Worm (Caenorhabditis elegans) whole organism, early embryonic: ENCODE data around the gene F10A3.17.

ENCODE experiments used
- B0310.2 ChIP-seq: sonication (generic microtip); optimal IDR thresholded peaks from 2 replicates; lab custom pipeline; 2016; ENCODE audit warnings: mild to moderate bottlenecking, missing genetic modification characterization, missing compliant biosample characterization
- F13C5.2 ChIP-seq: sonication (generic microtip); optimal IDR thresholded peaks from 2 replicates; lab custom pipeline; 2017; ENCODE audit warnings: mild to moderate bottlenecking, missing genetic modification characterization, inconsistent platforms, missing compliant biosample characterization
- aly-1 ChIP-seq: sonication (generic microtip); optimal IDR thresholded peaks from 2 replicates; lab custom pipeline; 2016; ENCODE audit warnings: missing genetic modification characterization, missing compliant biosample characterization
- ama-1 ChIP-seq: fragments of 150-350 bp; optimal IDR thresholded peaks from 2 replicates; lab custom pipeline; 2014
- ceh-13 ChIP-seq: fragments of 200-800 bp; sonication (Bioruptor generic); optimal IDR thresholded peaks from 2 replicates; lab custom pipeline; 2018; ENCODE audit warnings: mild to moderate bottlenecking, missing genetic modification characterization, missing compliant biosample characterization
- ceh-36 ChIP-seq: sonication (generic microtip); optimal IDR thresholded peaks from 2 replicates; lab custom pipeline; 2016; ENCODE audit warnings: missing genetic modification characterization, inconsistent platforms, missing compliant biosample characterization
- ets-7 ChIP-seq: sonication (generic microtip); optimal IDR thresholded peaks from 2 replicates; lab custom pipeline; 2016; ENCODE audit warnings: missing genotype, missing genetic modification characterization, missing compliant biosample characterization
- flt-1 ChIP-seq: fragments of 200-800 bp; sonication (Bioruptor generic); IDR thresholded peaks from 2 replicates; pipeline ENCODE4 v1.3.6; 2022; ENCODE audit warnings: missing genetic modification characterization, missing compliant biosample characterization
- hmbx-1 ChIP-seq: sonication (generic microtip); optimal IDR thresholded peaks from 2 replicates; lab custom pipeline; 2016; ENCODE audit warnings: mild to moderate bottlenecking, missing genetic modification characterization, missing compliant biosample characterization
- hmg-4 ChIP-seq: fragments of 200-800 bp; sonication (Bioruptor generic); optimal IDR thresholded peaks from 2 replicates; lab custom pipeline; 2018; ENCODE audit warnings: mild to moderate bottlenecking, missing genetic modification characterization, missing compliant biosample characterization
- hnd-1 ChIP-seq: sonication (generic microtip); optimal IDR thresholded peaks from 2 replicates; lab custom pipeline; 2016; ENCODE audit warnings: missing genetic modification characterization, missing compliant biosample characterization
- pes-1 ChIP-seq: fragments of 200-800 bp; sonication (Bioruptor generic); IDR thresholded peaks from 2 replicates; pipeline ENCODE4 v1.3.6; 2022; ENCODE audit warnings: missing genetic modification reagents, missing genetic modification characterization, missing compliant biosample characterization
- scrt-1 ChIP-seq: fragments of 200-800 bp; sonication (Bioruptor generic); IDR thresholded peaks from 2 replicates; pipeline ENCODE4 v1.3.6; 2022; ENCODE audit warnings: missing genetic modification characterization, missing compliant biosample characterization
- sea-1 ChIP-seq: fragments of 200-800 bp; sonication (Bioruptor generic); conservative IDR thresholded peaks from 2 replicates; pipeline ENCODE4 v1.3.6; 2022; ENCODE audit warnings: missing genetic modification characterization, missing compliant biosample characterization
- tbx-11 ChIP-seq: fragments of 200-800 bp; sonication (Bioruptor generic); IDR thresholded peaks from 2 replicates; pipeline ENCODE4 v1.3.6; 2022; ENCODE audit warnings: missing genetic modification characterization, missing compliant biosample characterization
- tbx-37 ChIP-seq: fragments of 200-800 bp; sonication (Bioruptor generic); conservative IDR thresholded peaks from 2 replicates; pipeline ENCODE4 v1.3.6; 2022; ENCODE audit warnings: missing genetic modification reagents, missing genetic modification characterization, missing compliant biosample characterization
- tra-4 ChIP-seq: sonication (generic microtip); optimal IDR thresholded peaks from 2 replicates; lab custom pipeline; 2017; ENCODE audit warnings: missing genetic modification characterization, missing compliant biosample characterization

F10A3.17 gene

DNA sequence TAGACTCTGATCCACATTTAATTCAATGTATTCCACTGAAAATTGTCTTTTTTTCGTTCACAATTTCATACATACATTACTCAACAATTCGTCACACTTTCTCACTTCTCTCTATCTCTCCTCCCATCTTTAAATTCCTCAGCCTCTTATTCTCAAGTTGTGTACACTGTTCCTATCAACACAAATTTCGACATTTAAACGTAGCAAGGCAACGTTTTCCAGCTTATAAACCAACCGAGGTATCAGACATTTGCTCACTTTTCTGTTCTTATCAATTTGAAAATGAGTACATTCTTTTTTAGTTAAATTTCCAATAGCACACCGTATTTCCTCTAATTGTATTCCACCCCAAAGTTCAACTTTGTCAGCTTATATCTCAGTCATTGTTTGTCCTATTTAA is 38.6 kb downstream of the F10A3.17 start, which contains the start of gene skr-3:
Gene skr-3 (plus strand): TSS at position 163 of the 400 bp plus-strand sequence.
- no peak for TF ChIP-seq ceh-36 (tag; lab: Kevin White, UChicago)
- TF ChIP-seq pes-1 = no peak
- TF ChIP-seq tbx-11 (GFP tag; lab: Robert Waterston, UW) = no peak

DNA sequence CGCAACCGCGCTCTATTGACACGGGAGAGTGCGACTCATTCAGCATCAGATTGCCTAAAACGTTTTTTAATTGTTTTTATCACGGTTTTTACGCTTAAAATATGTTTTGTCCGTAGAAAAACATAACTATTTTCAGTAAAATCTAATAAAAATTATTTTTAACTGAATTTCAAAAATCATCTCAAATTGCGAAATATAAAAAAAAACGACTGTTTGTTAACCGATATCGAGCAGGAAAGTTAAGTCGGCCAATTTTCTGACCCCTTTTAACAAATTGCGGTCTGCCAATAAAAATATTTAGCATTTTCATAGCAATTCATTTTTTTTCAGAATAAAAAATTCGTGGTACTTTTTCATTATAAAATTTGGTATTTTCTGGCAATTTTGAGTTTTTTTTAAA is 39.0 kb downstream of the F10A3.17 start:
- TF ChIP-seq ets-7 (tag; lab: Kevin White, UChicago) (no peak), F13C5.2 (tag; lab: Kevin White, UChicago) (no peak), scrt-1 (no peak), sea-1 (no peak), pes-1 (no peak), tbx-37 (GFP tag; lab: Robert Waterston, UW) (no peak), hnd-1 (no peak), ceh-36 (tag; lab: Kevin White, UChicago) (no peak), ceh-13 (no peak)

DNA sequence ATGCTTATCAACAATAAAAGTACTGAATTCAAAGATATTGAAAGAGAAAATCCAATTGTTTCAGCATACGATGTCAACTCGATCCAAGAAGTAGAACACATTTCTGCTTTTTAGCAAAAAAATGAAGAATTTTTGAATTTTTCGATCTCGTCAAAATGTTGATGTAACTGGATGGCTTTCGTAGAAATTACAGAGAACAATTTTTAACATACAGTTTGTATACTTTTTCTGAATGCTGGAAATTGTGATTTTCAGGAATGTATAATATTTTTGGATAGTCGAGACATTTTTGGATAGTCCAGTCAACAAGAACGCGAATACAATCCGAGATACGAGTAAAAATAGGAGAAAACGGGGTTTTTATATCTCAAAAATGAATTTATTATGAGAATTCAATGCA is 40.9 kb downstream of the F10A3.17 start, which contains the start of gene str-103:
Gene str-103 (minus strand): TSS at position 101 of the 400 bp plus-strand sequence.
- no peak for TF ChIP-seq ceh-36 (tag; lab: Kevin White, UChicago)
- TF ChIP-seq hmg-4 (GFP tag; lab: Kevin White, UChicago) = no peak
- TF ChIP-seq pes-1 = no peak
- no peak for TF ChIP-seq F13C5.2 (tag; lab: Kevin White, UChicago)
- TF ChIP-seq tbx-11 (GFP tag; lab: Robert Waterston, UW) = no peak
- TF ChIP-seq B0310.2 (tag; lab: Kevin White, UChicago) = no peak
- TF ChIP-seq ama-1 = no peak
- TF ChIP-seq tbx-37 (GFP tag; lab: Robert Waterston, UW) = no peak
- no peak for TF ChIP-seq hmbx-1 (tag; lab: Kevin White, UChicago)

DNA sequence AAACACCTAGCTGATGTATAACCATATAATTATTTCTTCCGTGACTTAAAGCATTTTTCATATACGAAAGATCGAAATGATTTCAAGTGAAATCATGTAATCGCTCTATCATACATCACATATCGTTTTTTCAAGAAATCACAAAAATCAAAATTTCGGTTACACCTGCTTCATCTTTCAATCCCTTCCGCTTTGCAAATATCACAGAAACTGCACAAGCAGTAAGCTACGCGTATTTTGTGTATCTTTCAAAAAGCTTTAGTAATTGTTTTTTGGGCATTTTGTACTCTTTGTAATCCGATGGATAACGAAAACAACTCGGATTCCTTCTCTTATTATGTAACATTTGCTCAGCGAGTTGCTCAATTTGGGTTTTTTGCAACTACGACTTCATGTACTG is 44.1 kb downstream of the F10A3.17 start, which contains the start of gene str-25:
Gene str-25 (plus strand): TSS at position 301 of the 400 bp plus-strand sequence.
- no peak for TF ChIP-seq sea-1
- TF ChIP-seq aly-1 (tag; lab: Kevin White, UChicago) = no peak
- no peak for TF ChIP-seq tra-4 (tag; lab: Kevin White, UChicago)
- TF ChIP-seq ama-1 = no peak
- TF ChIP-seq scrt-1 = no peak
- TF ChIP-seq pes-1 = no peak
- no peak for TF ChIP-seq tbx-11 (GFP tag; lab: Robert Waterston, UW)
- TF ChIP-seq hmbx-1 (tag; lab: Kevin White, UChicago) = no peak
- TF ChIP-seq ets-7 (tag; lab: Kevin White, UChicago) = no peak
- no peak for TF ChIP-seq flt-1 (GFP tag; lab: Robert Waterston, UW)
- TF ChIP-seq hmg-4 (GFP tag; lab: Kevin White, UChicago) = no peak
- no peak for TF ChIP-seq F13C5.2 (tag; lab: Kevin White, UChicago)
- TF ChIP-seq ceh-13 = no peak
- TF ChIP-seq hnd-1 = no peak
- TF ChIP-seq ceh-36 (tag; lab: Kevin White, UChicago) = no peak
- no peak for TF ChIP-seq tbx-37 (GFP tag; lab: Robert Waterston, UW)

DNA sequence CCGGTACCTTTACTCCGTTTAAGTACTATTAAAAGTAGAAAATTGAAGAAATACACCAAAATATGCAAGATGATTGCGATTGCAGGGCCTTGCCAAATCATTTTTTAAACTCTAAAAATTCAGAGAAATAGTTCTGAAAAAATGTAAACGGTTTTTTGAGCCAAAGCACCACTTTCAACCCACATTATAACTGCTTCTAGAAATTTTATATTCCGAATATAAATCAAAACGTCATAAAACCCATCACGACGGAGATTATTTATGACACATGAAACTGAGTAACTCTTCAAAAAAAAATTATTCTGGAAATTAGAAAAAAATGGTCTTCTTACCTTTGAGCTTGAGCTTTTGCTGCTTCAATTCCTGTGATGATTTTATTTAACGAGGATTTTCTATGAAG is 45.3 kb downstream of the F10A3.17 start, which contains the start of gene srxa-16:
Gene srxa-16 (minus strand): TSS at position 101 of the 400 bp plus-strand sequence.
- no peak for TF ChIP-seq sea-1
- TF ChIP-seq aly-1 (tag; lab: Kevin White, UChicago) = no peak
- no peak for TF ChIP-seq tbx-11 (GFP tag; lab: Robert Waterston, UW)
- no peak for TF ChIP-seq tbx-37 (GFP tag; lab: Robert Waterston, UW)
- TF ChIP-seq tra-4 (tag; lab: Kevin White, UChicago) = no peak
- no peak for TF ChIP-seq hmbx-1 (tag; lab: Kevin White, UChicago)
- TF ChIP-seq pes-1 = no peak
- no peak for TF ChIP-seq hmg-4 (GFP tag; lab: Kevin White, UChicago)
- no peak for TF ChIP-seq ceh-36 (tag; lab: Kevin White, UChicago)
- TF ChIP-seq B0310.2 (tag; lab: Kevin White, UChicago) = no peak
- TF ChIP-seq F13C5.2 (tag; lab: Kevin White, UChicago) = no peak
- no peak for TF ChIP-seq scrt-1
- no peak for TF ChIP-seq ceh-13
- no peak for TF ChIP-seq ets-7 (tag; lab: Kevin White, UChicago)
- TF ChIP-seq hnd-1 = no peak
- no peak for TF ChIP-seq flt-1 (GFP tag; lab: Robert Waterston, UW)
